Fruit fly (Drosophila melanogaster) whole organism, embryonic: ENCODE results near the gene CG32544.

Experiments used
- Ada2b ChIP-seq: fragments of 200-800 bp; sonication (Bioruptor generic); IDR thresholded peaks from 2 replicates; pipeline ENCODE4 v1.3.6; 2022; ENCODE audit warnings: missing biosample characterization, missing genetic modification characterization
- Atf-2 ChIP-seq: fragments of 200-800 bp; sonication (Bioruptor generic); optimal IDR thresholded peaks from 2 replicates; lab custom pipeline; 2016; ENCODE audit warnings: missing biosample characterization, missing genetic modification characterization
- C15 ChIP-seq: fragments of 200-800 bp; sonication (Bioruptor generic); IDR thresholded peaks from 3 replicates; pipeline ENCODE4 v1.3.6; 2022; ENCODE audit warnings: missing biosample characterization, missing genetic modification characterization
- CG10959 ChIP-seq: fragments of 200-800 bp; sonication (Bioruptor generic); IDR thresholded peaks from 2 replicates; pipeline ENCODE4 v1.3.6; 2022; ENCODE audit warnings: missing biosample characterization, missing genetic modification characterization
- CG12219 ChIP-seq: fragments of 200-800 bp; sonication (Bioruptor generic); optimal IDR thresholded peaks from 3 replicates; lab custom pipeline; 2018; ENCODE audit warnings: missing biosample characterization, mild to moderate bottlenecking, missing genetic modification characterization
- CG12659 ChIP-seq: fragments of 200-800 bp; sonication (Bioruptor generic); optimal IDR thresholded peaks from 3 replicates; lab custom pipeline; 2017; ENCODE audit warnings: mild to moderate bottlenecking, missing biosample characterization, missing genetic modification reagents, missing genetic modification characterization
- CG14667 ChIP-seq: fragments of 200-800 bp; sonication (Bioruptor generic); IDR thresholded peaks from 2 replicates; pipeline ENCODE4 v1.3.6; 2022; ENCODE audit warnings: missing biosample characterization, missing genetic modification characterization
- CG16815 ChIP-seq: fragments of 200-800 bp; sonication (Bioruptor generic); optimal IDR thresholded peaks from 3 replicates; lab custom pipeline; 2017; ENCODE audit warnings: missing biosample characterization, mild to moderate bottlenecking, missing genetic modification characterization
- CG17186 ChIP-seq: fragments of 200-800 bp; sonication (Bioruptor generic); optimal IDR thresholded peaks from 3 replicates; lab custom pipeline; 2017; ENCODE audit warnings: missing biosample characterization, missing genetic modification reagents, missing genetic modification characterization
- CG18262 ChIP-seq: fragments of 200-800 bp; optimal IDR thresholded peaks from 3 replicates; lab custom pipeline; 2019; ENCODE audit warnings: missing biosample characterization, mild to moderate bottlenecking, missing genetic modification characterization, moderate library complexity
- CG2199 ChIP-seq: fragments of 200-800 bp; sonication (Bioruptor generic); IDR thresholded peaks from 3 replicates; pipeline ENCODE4 v1.3.6; 2022; ENCODE audit warnings: missing biosample characterization, missing genetic modification characterization
- CG2712 ChIP-seq: fragments of 200-800 bp; optimal IDR thresholded peaks from 3 replicates; lab custom pipeline; 2019; ENCODE audit warnings: missing biosample characterization, mild to moderate bottlenecking, missing genetic modification characterization, moderate library complexity
- CG30403 ChIP-seq: fragments of 200-800 bp; sonication (Bioruptor generic); optimal IDR thresholded peaks from 3 replicates; lab custom pipeline; 2016; ENCODE audit warnings: missing biosample characterization, missing genetic modification characterization
- CG32532 ChIP-seq: fragments of 200-800 bp; sonication (Bioruptor generic); IDR thresholded peaks from 2 replicates; pipeline ENCODE4 v1.3.6; 2022; ENCODE audit warnings: missing biosample characterization, missing genetic modification characterization
- CG6654 ChIP-seq: fragments of 200-800 bp; sonication (Bioruptor generic); optimal IDR thresholded peaks from 2 replicates; lab custom pipeline; 2017; ENCODE audit warnings: missing biosample characterization, mild to moderate bottlenecking, missing genetic modification characterization
- CG6813 ChIP-seq: fragments of 200-800 bp; sonication (Bioruptor generic); optimal IDR thresholded peaks from 2 replicates; lab custom pipeline; 2017; ENCODE audit warnings: missing biosample characterization, missing genetic modification characterization, mild to moderate bottlenecking, moderate library complexity, missing genetic modification reagents
- CG8359 ChIP-seq: fragments of 200-800 bp; sonication (Bioruptor generic); optimal IDR thresholded peaks from 2 replicates; lab custom pipeline; 2017; ENCODE audit warnings: missing biosample characterization, mild to moderate bottlenecking, missing genetic modification characterization, borderline replicate concordance
- CG8944 ChIP-seq: fragments of 200-800 bp; sonication (Bioruptor generic); optimal IDR thresholded peaks from 3 replicates; lab custom pipeline; 2016; ENCODE audit warnings: missing biosample characterization, missing genetic modification characterization
- D19B ChIP-seq: fragments of 200-800 bp; sonication (Bioruptor generic); optimal IDR thresholded peaks from 2 replicates; lab custom pipeline; 2017; ENCODE audit warnings: missing biosample characterization, mild to moderate bottlenecking, missing genetic modification characterization
- Dad ChIP-seq: fragments of 200-800 bp; sonication (Bioruptor generic); optimal IDR thresholded peaks from 3 replicates; lab custom pipeline; 2016; ENCODE audit warnings: missing biosample characterization, missing genetic modification characterization
- Dbx ChIP-seq: fragments of 200-800 bp; sonication (Bioruptor generic); IDR thresholded peaks from 3 replicates; pipeline ENCODE4 v1.3.6; 2022; ENCODE audit warnings: missing biosample characterization, missing genetic modification characterization
- Ets65A ChIP-seq: fragments of 200-800 bp; sonication (Bioruptor generic); peaks from one replicate; lab custom pipeline; 2016; ENCODE audit warnings: missing biosample characterization, missing genetic modification characterization
- Gsc ChIP-seq: fragments of 200-800 bp; sonication (Bioruptor generic); IDR thresholded peaks from 2 replicates; pipeline ENCODE4 v1.3.6; 2022; ENCODE audit warnings: missing biosample characterization, missing genetic modification characterization
- H2.0 ChIP-seq: fragments of 200-800 bp; sonication (Bioruptor generic); IDR thresholded peaks from 2 replicates; pipeline ENCODE4 v1.3.6; 2022; ENCODE audit warnings: missing biosample characterization, missing genetic modification characterization
- Hmr ChIP-seq: fragments of 200-800 bp; sonication (Bioruptor generic); optimal IDR thresholded peaks from 3 replicates; lab custom pipeline; 2017; ENCODE audit warnings: mild to moderate bottlenecking, missing biosample characterization, missing genetic modification reagents, missing genetic modification characterization
- Hmx ChIP-seq: fragments of 200-800 bp; sonication (Bioruptor generic); optimal IDR thresholded peaks from 2 replicates; lab custom pipeline; 2016; ENCODE audit warnings: missing biosample characterization, missing genetic modification characterization
- MESR4 ChIP-seq: fragments of 200-800 bp; sonication (Bioruptor generic); optimal IDR thresholded peaks from 2 replicates; lab custom pipeline; 2018; ENCODE audit warnings: missing biosample characterization, mild to moderate bottlenecking, missing genetic modification characterization, moderate library complexity
- Stat92E ChIP-seq, 3 experiments: fragments of >200 bp in 2 of 3; fragments of 200-800 bp in 1 of 3; sonication (Bioruptor generic) in 1 of 3; optimal IDR thresholded peaks; 2 replicates each; lab custom pipeline; 2017 to 2019; ENCODE audit warnings: missing biosample characterization in 3 of 3, missing genetic modification characterization in 3 of 3, mild to moderate bottlenecking in 1 of 3, moderate library complexity in 1 of 3
- Xbp1 ChIP-seq: fragments of 200-800 bp; sonication (Bioruptor generic); optimal IDR thresholded peaks from 3 replicates; lab custom pipeline; 2016; ENCODE audit warnings: missing biosample characterization, mild to moderate bottlenecking, missing genetic modification characterization
- YL-1 ChIP-seq: fragments of 200-800 bp; sonication (Bioruptor generic); optimal IDR thresholded peaks from 3 replicates; lab custom pipeline; 2017; ENCODE audit warnings: missing biosample characterization, mild to moderate bottlenecking, missing genetic modification characterization
- ato ChIP-seq: fragments of 200-800 bp; sonication (Bioruptor generic); IDR thresholded peaks from 2 replicates; pipeline ENCODE4 v1.3.6; 2022; ENCODE audit warnings: missing biosample characterization, missing genetic modification characterization; ENCODE audit not compliant: partially characterized antibody
- az2 ChIP-seq: fragments of 200-800 bp; sonication (Bioruptor generic); optimal IDR thresholded peaks from 3 replicates; lab custom pipeline; 2016; ENCODE audit warnings: missing biosample characterization, missing genetic modification characterization
- bcd ChIP-seq: fragments of 200-800 bp; sonication (Bioruptor generic); optimal IDR thresholded peaks from 2 replicates; lab custom pipeline; 2017; ENCODE audit warnings: missing biosample characterization, mild to moderate bottlenecking, missing genetic modification characterization
- bowl ChIP-seq: fragments of 200-800 bp; sonication (Bioruptor generic); IDR thresholded peaks from 2 replicates; pipeline ENCODE4 v1.3.6; 2022; ENCODE audit warnings: missing biosample characterization, missing genetic modification characterization
- cwo ChIP-seq: fragments of 200-800 bp; sonication (Bioruptor generic); optimal IDR thresholded peaks from 3 replicates; lab custom pipeline; 2017; ENCODE audit warnings: missing biosample characterization, missing genetic modification characterization, mild to moderate bottlenecking, moderate library complexity, missing genetic modification reagents
- emc ChIP-seq: fragments of 200-800 bp; sonication (Bioruptor generic); optimal IDR thresholded peaks from 2 replicates; lab custom pipeline; 2016; ENCODE audit warnings: missing biosample characterization, missing genetic modification characterization
- eve ChIP-seq, 2 experiments: fragments of >200 bp; optimal IDR thresholded peaks; 2 replicates each; lab custom pipeline; 2017; ENCODE audit warnings: missing biosample characterization in 2 of 2, missing genetic modification characterization in 2 of 2
- ewg ChIP-seq: fragments of 200-800 bp; sonication (Bioruptor generic); optimal IDR thresholded peaks from 3 replicates; lab custom pipeline; 2017; ENCODE audit warnings: mild to moderate bottlenecking, missing biosample characterization, missing genetic modification reagents, missing genetic modification characterization
- fd3F ChIP-seq: fragments of 200-800 bp; sonication (Bioruptor generic); optimal IDR thresholded peaks from 2 replicates; lab custom pipeline; 2018; ENCODE audit warnings: missing biosample characterization, mild to moderate bottlenecking, missing genetic modification characterization, moderate library complexity
- gt ChIP-seq: fragments of 200-800 bp; sonication (Bioruptor generic); IDR thresholded peaks from 2 replicates; pipeline ENCODE4 v1.3.6; 2022; ENCODE audit warnings: missing biosample characterization, missing genetic modification characterization
- her ChIP-seq: fragments of 200-800 bp; sonication (Bioruptor generic); optimal IDR thresholded peaks from 2 replicates; lab custom pipeline; 2016; ENCODE audit warnings: missing biosample characterization, missing genetic modification characterization
- klu ChIP-seq: fragments of 200-800 bp; sonication (Bioruptor generic); IDR thresholded peaks from 2 replicates; pipeline ENCODE4 v1.3.6; 2022; ENCODE audit warnings: missing biosample characterization, missing genetic modification characterization
- lbe ChIP-seq: fragments of 200-800 bp; sonication (Bioruptor generic); optimal IDR thresholded peaks from 2 replicates; lab custom pipeline; 2016; ENCODE audit warnings: missing biosample characterization, mild to moderate bottlenecking, missing genetic modification characterization
- mld ChIP-seq: fragments of 200-800 bp; sonication (Bioruptor generic); IDR thresholded peaks from 3 replicates; pipeline ENCODE4 v1.3.6; 2022; ENCODE audit warnings: missing biosample characterization, missing genetic modification characterization; ENCODE audit not compliant: partially characterized antibody
- pum ChIP-seq: fragments of 200-800 bp; sonication (Bioruptor generic); optimal IDR thresholded peaks from 2 replicates; lab custom pipeline; 2016; ENCODE audit warnings: missing biosample characterization, missing genetic modification characterization
- ranshi ChIP-seq: fragments of 200-800 bp; sonication (Bioruptor generic); IDR thresholded peaks from 2 replicates; pipeline ENCODE4 v1.3.6; 2022; ENCODE audit warnings: missing biosample characterization, missing genetic modification characterization
- ro ChIP-seq: fragments of 200-800 bp; sonication (Bioruptor generic); IDR thresholded peaks from 2 replicates; pipeline ENCODE4 v1.3.6; 2022; ENCODE audit warnings: missing biosample characterization, missing genetic modification characterization
- schlank ChIP-seq: fragments of 200-800 bp; sonication (Bioruptor generic); optimal IDR thresholded peaks from 2 replicates; lab custom pipeline; 2018; ENCODE audit warnings: missing biosample characterization, mild to moderate bottlenecking, missing genetic modification characterization
- sens ChIP-seq: fragments of 200-800 bp; sonication (Bioruptor generic); peaks from one replicate; lab custom pipeline; 2016; ENCODE audit warnings: missing biosample characterization, missing genetic modification characterization
- sima ChIP-seq: fragments of 200-800 bp; sonication (Bioruptor generic); optimal IDR thresholded peaks from 2 replicates; lab custom pipeline; 2016; ENCODE audit warnings: missing biosample characterization, missing genetic modification characterization
- ttk ChIP-seq: fragments of 200-800 bp; sonication (Bioruptor generic); IDR thresholded peaks from 2 replicates; pipeline ENCODE4 v2.1.2; 2022; ENCODE audit warnings: missing biosample characterization, missing genetic modification characterization

CG32544 gene

dm6 chrX:18899835-18900460 is 39.9 kb downstream of the CG32544 start, which contains the start of gene CG7378 (continued):
- TF ChIP-seq Hmr (GFP tag; lab: Kevin White, UChicago) (peak; percentile 64), Xbp1 (GFP tag; lab: Kevin White, UChicago) (peak; percentile 21), D19B (peak; percentile 61), klu (GFP tag; lab: Robert Waterston, UW) (no peak), CG2199 (GFP tag; lab: Robert Waterston, UW) (no peak), C15 (GFP tag; lab: Robert Waterston, UW) (no peak), sens (GFP tag; lab: Kevin White, UChicago) (peak; percentile 90), lbe (GFP tag; lab: Kevin White, UChicago) (no peak), CG18262 (tag; lab: Kevin White, UChicago) (peak; percentile 23), az2 (GFP tag; lab: Kevin White, UChicago) (no peak), CG6813 (GFP tag; lab: Kevin White, UChicago) (peak; percentile 53), ro (GFP tag; lab: Robert Waterston, UW) (no peak), ttk (no peak), Ets65A (GFP tag; lab: Kevin White, UChicago) (peak; percentile 35), her (GFP tag; lab: Kevin White, UChicago) (no peak), CG14667 (GFP tag; lab: Robert Waterston, UW) (no peak), H2.0 (GFP tag; lab: Robert Waterston, UW) (no peak), emc (no peak), CG30403 (GFP tag; lab: Kevin White, UChicago) (peak; percentile 54), CG12659 (GFP tag; lab: Kevin White, UChicago) (peak; percentile 49), CG12219 (GFP tag; lab: Kevin White, UChicago) (no peak), CG8359 (GFP tag; lab: Kevin White, UChicago) (no peak), Dbx (GFP tag; lab: Robert Waterston, UW) (0 out of 3 replicates have a peak, but pooled peaks have one; percentile 13), Stat92E (GFP tag; optimal IDR thresholded peaks at IDR 0.05; lab: Kevin White, UChicago) (no peak), bcd (GFP tag; lab: Kevin White, UChicago) (peak; percentile 45), sima (GFP tag; lab: Kevin White, UChicago) (no peak), schlank (tag; lab: Kevin White, UChicago) (no peak), pum (GFP tag; lab: Kevin White, UChicago) (peak; percentile 32), ato (GFP tag; lab: Robert Waterston, UW) (no peak), CG32532 (GFP tag; lab: Robert Waterston, UW) (peak; percentile 27; the same call in 1 of the 2 replicates), CG8944 (GFP tag; lab: Kevin White, UChicago) (no peak), cwo (GFP tag; lab: Kevin White, UChicago) (peak; percentile 55), mld (GFP tag; lab: Robert Waterston, UW) (no peak), Gsc (GFP tag; lab: Robert Waterston, UW) (no peak), bowl (no peak), eve (GFP tag; optimal IDR thresholded peaks at IDR 0.05; lab: Kevin White, UChicago) (no peak), CG17186 (GFP tag; lab: Kevin White, UChicago) (no peak), fd3F (GFP tag; lab: Kevin White, UChicago) (no peak), Atf-2 (no peak), ewg (GFP tag; lab: Kevin White, UChicago) (no peak), YL-1 (GFP tag; lab: Kevin White, UChicago) (no peak), CG10959 (GFP tag; lab: Robert Waterston, UW) (no peak), Dad (GFP tag; lab: Kevin White, UChicago) (no peak), Ada2b (GFP tag; lab: Robert Waterston, UW) (no peak), CG2712 (tag; lab: Kevin White, UChicago) (peak; percentile 24), ranshi (GFP tag; lab: Robert Waterston, UW) (no peak), gt (GFP tag; lab: Robert Waterston, UW) (no peak), MESR4 (GFP tag; lab: Kevin White, UChicago) (no peak), CG16815 (GFP tag; lab: Kevin White, UChicago) (no peak), Hmx (GFP tag; lab: Kevin White, UChicago) (no peak), CG6654 (GFP tag; lab: Kevin White, UChicago) (no peak)
